Worm (Caenorhabditis elegans) whole organism, L3 larva: ENCODE data around the gene cutl-12.

Experiments used
- ama-1 ChIP-seq: fragments of 150-350 bp; optimal IDR thresholded peaks from 2 replicates; lab custom pipeline; 2018
- elt-1 ChIP-seq: fragments of 150-350 bp; optimal IDR thresholded peaks from 2 replicates; lab custom pipeline; 2014; ENCODE audit warnings: missing biosample characterization, missing genetic modification characterization
- mdl-1 ChIP-seq: fragments of 150-350 bp; optimal IDR thresholded peaks from 2 replicates; lab custom pipeline; 2014; ENCODE audit warnings: missing biosample characterization, missing genetic modification characterization
- nhr-237 ChIP-seq: fragments of 150-350 bp; optimal IDR thresholded peaks from 2 replicates; lab custom pipeline; 2014; ENCODE audit warnings: missing biosample characterization, missing genetic modification characterization
- nhr-76 ChIP-seq: fragments of 150-350 bp; sonication (generic microtip); optimal IDR thresholded peaks from 5 replicates; lab custom pipeline; 2014; ENCODE audit warnings: missing biosample characterization, missing genetic modification characterization
- pha-4 ChIP-seq: fragments of 150-350 bp; optimal IDR thresholded peaks from 2 replicates; lab custom pipeline; 2014; ENCODE audit warnings: missing biosample characterization, missing genetic modification reagents, missing genetic modification characterization
- skn-1 ChIP-seq: fragments of 150-350 bp; optimal IDR thresholded peaks from 2 replicates; lab custom pipeline; 2014; ENCODE audit warnings: missing biosample characterization, missing genetic modification characterization
- snpc-4 ChIP-seq: fragments of 150-350 bp; optimal IDR thresholded peaks from 2 replicates; lab custom pipeline; 2014; ENCODE audit warnings: missing biosample characterization, missing genetic modification characterization
- tbx-2 ChIP-seq: sonication (generic microtip); optimal IDR thresholded peaks from 2 replicates; lab custom pipeline; 2016; ENCODE audit warnings: mild to moderate bottlenecking, missing genetic modification characterization, missing compliant biosample characterization
- unc-62 ChIP-seq: fragments of 150-350 bp; sonication (generic microtip); optimal IDR thresholded peaks from 4 replicates; lab custom pipeline; 2014; ENCODE audit warnings: missing biosample characterization, missing genetic modification reagents, missing genetic modification characterization
- ztf-11 ChIP-seq: fragments of 150-350 bp; optimal IDR thresholded peaks from 2 replicates; lab custom pipeline; 2014; ENCODE audit warnings: missing biosample characterization, missing genetic modification characterization

ce11 chrII:8631766-8632165, 2.5 kb downstream of the cutl-12 start:
- TF ChIP-seq tbx-2 (tag; lab: Kevin White, UChicago), result no peak
- TF ChIP-seq snpc-4, result no peak
- TF ChIP-seq elt-1 (tag; lab: Kevin White, UChicago), result no peak
- no peak for TF ChIP-seq ztf-11 (tag; lab: Kevin White, UChicago)
- TF ChIP-seq nhr-237 (tag; lab: Kevin White, UChicago), result no peak
- no peak for TF ChIP-seq pha-4 (tag; lab: Kevin White, UChicago)
- no peak for TF ChIP-seq ama-1 (lab: Kevin White, UChicago)
- TF ChIP-seq nhr-76, result no peak
- no peak for TF ChIP-seq skn-1 (tag; lab: Kevin White, UChicago)
- TF ChIP-seq unc-62 (GFP tag; lab: Kevin White, UChicago), result no peak
- TF ChIP-seq mdl-1 (tag; lab: Kevin White, UChicago), result no peak
